Fruit fly (Drosophila melanogaster) whole organism, adult: ENCODE results near the gene Lsm12a.

Experiments
- CG33017 ChIP-seq: fragments of 200-800 bp; sonication (Bioruptor generic); optimal IDR thresholded peaks from 2 replicates; lab custom pipeline; 2018; ENCODE audit warnings: missing biosample characterization, mild to moderate bottlenecking, missing genetic modification characterization, moderate library complexity
- Mnt ChIP-seq: fragments of 200-800 bp; sonication (Bioruptor generic); optimal IDR thresholded peaks from 2 replicates; lab custom pipeline; 2016; ENCODE audit warnings: missing biosample characterization, mild to moderate bottlenecking, missing genetic modification characterization
- tj ChIP-seq: fragments of 200-800 bp; sonication (Bioruptor generic); optimal IDR thresholded peaks from 3 replicates; lab custom pipeline; 2017; ENCODE audit warnings: missing biosample characterization, mild to moderate bottlenecking, missing genetic modification characterization, moderate library complexity

- TF ChIP-seq Mnt (no peak), tj (GFP tag; lab: Kevin White, UChicago) (no peak), CG33017 (tag; lab: Kevin White, UChicago) (no peak)
These were observed 18.3 kb upstream of the Lsm12a start for dm6 chrX:11999974-12000618.
